Worm (Caenorhabditis elegans) whole organism, L2 larva: Measurements from ENCODE around the gene Y47D7A.15.

Source experiments
- Y55F3AM.14 ChIP-seq: fragments of 200-800 bp; sonication (Bioruptor generic); optimal IDR thresholded peaks from 2 replicates; lab custom pipeline; 2018; ENCODE audit warnings: mild to moderate bottlenecking, missing genetic modification characterization, missing compliant biosample characterization
- ama-1 ChIP-seq: fragments of 150-350 bp; optimal IDR thresholded peaks from 2 replicates; lab custom pipeline; 2018; ENCODE audit warnings: inconsistent platforms
- ceh-82 ChIP-seq: fragments of 150-350 bp; optimal IDR thresholded peaks from 2 replicates; lab custom pipeline; 2014; ENCODE audit warnings: missing biosample characterization, missing genetic modification characterization
- dmd-4 ChIP-seq: sonication (generic microtip); optimal IDR thresholded peaks from 2 replicates; lab custom pipeline; 2017; ENCODE audit warnings: missing biosample characterization, missing genetic modification characterization
- elt-1 ChIP-seq: fragments of 150-350 bp; optimal IDR thresholded peaks from 2 replicates; lab custom pipeline; 2014; ENCODE audit warnings: missing biosample characterization, missing genetic modification characterization
- elt-3 ChIP-seq: sonication (generic microtip); optimal IDR thresholded peaks from 2 replicates; lab custom pipeline; 2017; ENCODE audit warnings: missing biosample characterization, missing genetic modification characterization
- fos-1 ChIP-seq: fragments of 150-350 bp; optimal IDR thresholded peaks from 2 replicates; lab custom pipeline; 2014; ENCODE audit warnings: missing biosample characterization, missing genetic modification characterization
- gmeb-1 ChIP-seq: fragments of 150-350 bp; optimal IDR thresholded peaks from 2 replicates; lab custom pipeline; 2014; ENCODE audit warnings: missing biosample characterization, missing genetic modification characterization
- mbf-1 ChIP-seq: sonication (generic microtip); optimal IDR thresholded peaks from 2 replicates; lab custom pipeline; 2017; ENCODE audit warnings: missing biosample characterization, missing genetic modification characterization
- mdl-1 ChIP-seq, 2 experiments: fragments of 150-350 bp in 1 of 2; sonication (generic microtip) in 1 of 2; optimal IDR thresholded peaks; 2 replicates each; lab custom pipeline; 2017; ENCODE audit warnings: missing biosample characterization in 2 of 2, missing genetic modification characterization in 2 of 2
- nhr-23 ChIP-seq: fragments of 150-350 bp; optimal IDR thresholded peaks from 2 replicates; lab custom pipeline; 2014; ENCODE audit warnings: missing biosample characterization, missing genetic modification reagents, missing genetic modification characterization
- nhr-237 ChIP-seq: fragments of 150-350 bp; optimal IDR thresholded peaks from 2 replicates; lab custom pipeline; 2014; ENCODE audit warnings: missing biosample characterization, missing genetic modification characterization
- snpc-4 ChIP-seq: fragments of 150-350 bp; optimal IDR thresholded peaks from 2 replicates; lab custom pipeline; 2014; ENCODE audit warnings: missing biosample characterization, missing genetic modification characterization
- ztf-1 ChIP-seq: fragments of 200-800 bp; sonication (Bioruptor generic); conservative IDR thresholded peaks from 2 replicates; pipeline ENCODE4 v1.3.6; 2022; ENCODE audit warnings: missing genetic modification characterization, missing compliant biosample characterization

DNA sequence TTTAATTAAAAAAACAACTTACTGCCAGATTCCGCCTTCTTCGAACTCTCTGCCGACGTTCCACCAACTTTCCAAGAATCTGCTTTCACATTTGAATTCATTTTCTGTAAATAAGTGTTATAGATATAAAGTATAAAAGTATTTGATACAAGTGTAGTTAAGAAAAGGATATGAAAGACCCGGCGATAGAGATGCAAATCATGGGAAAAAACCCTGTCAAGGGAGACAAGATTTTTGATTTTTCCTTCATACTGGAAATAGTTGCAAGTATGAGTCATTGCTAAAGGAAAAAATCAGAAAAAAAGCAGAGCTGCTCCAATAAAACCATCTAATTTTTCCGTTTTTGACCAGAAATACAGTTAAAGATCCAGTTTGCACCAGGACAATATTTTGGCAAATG lies 36.7 kb downstream of the Y47D7A.15 start, which contains the start of gene F13A2.3:
- no peak for TF ChIP-seq fos-1
- no peak for TF ChIP-seq nhr-237 (tag; lab: Kevin White, UChicago)
- TF ChIP-seq ama-1 (lab: Kevin White, UChicago) = no peak
- TF ChIP-seq elt-1 (tag; lab: Kevin White, UChicago) = no peak
- no peak for TF ChIP-seq gmeb-1 (tag; lab: Kevin White, UChicago)
- TF ChIP-seq nhr-23 (tag; lab: Kevin White, UChicago) = no peak
- no peak for TF ChIP-seq Y55F3AM.14 (GFP tag; lab: Kevin White, UChicago)
- no peak for TF ChIP-seq ceh-82
- TF ChIP-seq elt-3 (tag; lab: Kevin White, UChicago) = no peak
- TF ChIP-seq ztf-1 = no peak
- no peak for TF ChIP-seq mdl-1 (tag; optimal IDR thresholded peaks at IDR 0.05; lab: Kevin White, UChicago)
- no peak for TF ChIP-seq mbf-1
- no peak for TF ChIP-seq snpc-4 (tag; lab: Kevin White, UChicago)
- TF ChIP-seq dmd-4 (tag; lab: Kevin White, UChicago) = no peak
